Worm (Caenorhabditis elegans) whole organism, dauer: Measurements from ENCODE around the gene T05A7.3.

Experiments
- unc-62 ChIP-seq: sonication (generic microtip); optimal IDR thresholded peaks from 2 replicates; lab custom pipeline; 2017; ENCODE audit warnings: missing biosample characterization, missing genetic modification reagents, missing genetic modification characterization

T05A7.3 gene

ce11 chrII:4675481-4675880 lies at the start of gene T05A7.3:
TSS of gene T05A7.3 (plus strand) at chrII:4675781.
- TF ChIP-seq unc-62 (GFP tag; lab: Kevin White, UChicago), result no peak

ce11 chrII:4626606-4627005 lies 49.0 kb upstream of the T05A7.3 start, which contains the start of gene F35D11.1:
TSS of gene F35D11.1 (plus strand) at chrII:4626906.
- TF ChIP-seq unc-62 (GFP tag; lab: Kevin White, UChicago), result no peak

- no peak for TF ChIP-seq unc-62 (GFP tag; lab: Kevin White, UChicago)
Measured at ce11 chrII:4631479-4631878, 44.1 kb upstream of the T05A7.3 start.

- no peak for TF ChIP-seq unc-62 (GFP tag; lab: Kevin White, UChicago)
Measured at ce11 chrII:4638241-4638640, 37.3 kb upstream of the T05A7.3 start, which contains the start of gene che-10. TSS of gene che-10 (minus strand) at chrII:4638341.

- TF ChIP-seq unc-62 (GFP tag; lab: Kevin White, UChicago), result no peak
Measured at ce11 chrII:4638891-4639290, 36.7 kb upstream of the T05A7.3 start.

- no peak for TF ChIP-seq unc-62 (GFP tag; lab: Kevin White, UChicago)
Measured at ce11 chrII:4640748-4641147, 34.8 kb upstream of the T05A7.3 start.

ce11 chrII:4648785-4649184 lies 26.8 kb upstream of the T05A7.3 start, which contains the start of gene lgc-27:
TSS of gene lgc-27 (plus strand) at chrII:4649085.
- no peak for TF ChIP-seq unc-62 (GFP tag; lab: Kevin White, UChicago)

ce11 chrII:4650072-4650471 lies 25.5 kb upstream of the T05A7.3 start:
- no peak for TF ChIP-seq unc-62 (GFP tag; lab: Kevin White, UChicago)

ce11 chrII:4655834-4656233 lies 19.7 kb upstream of the T05A7.3 start, which contains the start of gene fut-6:
TSS of gene fut-6 (minus strand) at chrII:4655934.
- no peak for TF ChIP-seq unc-62 (GFP tag; lab: Kevin White, UChicago)

- TF ChIP-seq unc-62 (GFP tag; lab: Kevin White, UChicago), result no peak
Measured at ce11 chrII:4657370-4657769, 18.2 kb upstream of the T05A7.3 start.

ce11 chrII:4658245-4658644 lies 17.3 kb upstream of the T05A7.3 start:
- no peak for TF ChIP-seq unc-62 (GFP tag; lab: Kevin White, UChicago)

- TF ChIP-seq unc-62 (GFP tag; lab: Kevin White, UChicago), result no peak
Measured at ce11 chrII:4661278-4661677, 14.3 kb upstream of the T05A7.3 start, which contains the start of gene T05A7.13. TSS of gene T05A7.13 (minus strand) at chrII:4661378.

- no peak for TF ChIP-seq unc-62 (GFP tag; lab: Kevin White, UChicago)
Measured at ce11 chrII:4663186-4663585, 12.4 kb upstream of the T05A7.3 start, which contains the start of gene T05A7.12. TSS of gene T05A7.12 (minus strand) at chrII:4663286.

- TF ChIP-seq unc-62 (GFP tag; lab: Kevin White, UChicago), result no peak
Measured at ce11 chrII:4665359-4665758, 10.2 kb upstream of the T05A7.3 start, which contains the start of gene T05A7.11. TSS of gene T05A7.11 (minus strand) at chrII:4665459.

- TF ChIP-seq unc-62 (GFP tag; lab: Kevin White, UChicago), result no peak
Measured at ce11 chrII:4667572-4667971, 8.0 kb upstream of the T05A7.3 start, which contains the start of gene fut-5. TSS of gene fut-5 (minus strand) at chrII:4667672.

ce11 chrII:4671692-4672091 lies 3.9 kb upstream of the T05A7.3 start, which contains the start of gene T05A7.6:
TSS of gene T05A7.6 (minus strand) at chrII:4671792.
- TF ChIP-seq unc-62 (GFP tag; lab: Kevin White, UChicago), result no peak

- no peak for TF ChIP-seq unc-62 (GFP tag; lab: Kevin White, UChicago)
Measured at ce11 chrII:4672584-4673110, 2.9 kb upstream of the T05A7.3 start, which contains the start of the genes clec-140 and hmg-11. TSS of gene clec-140 (plus strand) at chrII:4673060. TSS of gene hmg-11 (plus strand) at chrII:4673085.
